Fruit fly (Drosophila melanogaster) whole organism, prepupa: ENCODE measurements around the gene Epp.

ENCODE experiments used
- Blimp-1 ChIP-seq: fragments of 200-800 bp; sonication (Bioruptor generic); optimal IDR thresholded peaks from 3 replicates; lab custom pipeline; 2017; ENCODE audit warnings: missing biosample characterization, missing genetic modification characterization, mild to moderate bottlenecking, moderate library complexity, missing genetic modification reagents
- CG10631 ChIP-seq: fragments of 200-800 bp; sonication (Bioruptor generic); optimal IDR thresholded peaks from 2 replicates; lab custom pipeline; 2016; ENCODE audit warnings: missing biosample characterization, missing genetic modification characterization
- CG10669 ChIP-seq: fragments of 200-800 bp; sonication (Bioruptor generic); optimal IDR thresholded peaks from 3 replicates; lab custom pipeline; 2018; ENCODE audit warnings: missing biosample characterization, mild to moderate bottlenecking, missing genetic modification characterization, moderate library complexity
- CG11902 ChIP-seq: fragments of 200-800 bp; sonication (Bioruptor generic); optimal IDR thresholded peaks from 3 replicates; lab custom pipeline; 2016; ENCODE audit warnings: missing biosample characterization, missing genetic modification characterization
- CG15336 ChIP-seq: fragments of 200-800 bp; sonication (Bioruptor generic); IDR thresholded peaks from 2 replicates; pipeline ENCODE4 v1.3.6; 2022; ENCODE audit warnings: missing biosample characterization, missing genetic modification characterization
- CG1621 ChIP-seq: fragments of 200-800 bp; sonication (Bioruptor generic); optimal IDR thresholded peaks from 3 replicates; lab custom pipeline; 2018; ENCODE audit warnings: missing biosample characterization, mild to moderate bottlenecking, missing genetic modification characterization
- CG16779 ChIP-seq: fragments of 200-800 bp; sonication (Bioruptor generic); optimal IDR thresholded peaks from 3 replicates; lab custom pipeline; 2017; ENCODE audit warnings: missing biosample characterization, mild to moderate bottlenecking, missing genetic modification characterization
- CG31627 ChIP-seq: fragments of 200-800 bp; sonication (Bioruptor generic); optimal IDR thresholded peaks from 3 replicates; lab custom pipeline; 2016; ENCODE audit warnings: missing biosample characterization, missing genetic modification characterization
- CG32006 ChIP-seq: fragments of 200-800 bp; sonication (Bioruptor generic); optimal IDR thresholded peaks from 3 replicates; lab custom pipeline; 2017; ENCODE audit warnings: missing biosample characterization, mild to moderate bottlenecking, missing genetic modification characterization
- CG34406 ChIP-seq: fragments of 200-800 bp; sonication (Bioruptor generic); optimal IDR thresholded peaks from 3 replicates; lab custom pipeline; 2016; ENCODE audit warnings: missing biosample characterization, missing genetic modification characterization
- CG3919 ChIP-seq: fragments of 200-800 bp; sonication (Bioruptor generic); optimal IDR thresholded peaks from 3 replicates; lab custom pipeline; 2016; ENCODE audit warnings: missing biosample characterization, missing genetic modification characterization
- CG4318 ChIP-seq: fragments of 200-800 bp; sonication (Bioruptor generic); optimal IDR thresholded peaks from 3 replicates; lab custom pipeline; 2017; ENCODE audit warnings: missing biosample characterization, mild to moderate bottlenecking, missing genetic modification characterization
- CG6163 ChIP-seq: fragments of 200-800 bp; sonication (Bioruptor generic); IDR thresholded peaks from 3 replicates; pipeline ENCODE4 v1.3.6; 2022; ENCODE audit warnings: missing biosample characterization, missing genetic modification characterization
- CG6276 ChIP-seq: fragments of 200-800 bp; sonication (Bioruptor generic); optimal IDR thresholded peaks from 2 replicates; lab custom pipeline; 2017; ENCODE audit warnings: missing biosample characterization, mild to moderate bottlenecking, missing genetic modification characterization
- CG6792 ChIP-seq: fragments of 200-800 bp; sonication (Bioruptor generic); optimal IDR thresholded peaks from 3 replicates; lab custom pipeline; 2016; ENCODE audit warnings: missing biosample characterization, missing genetic modification characterization
- CG6808 ChIP-seq: fragments of 200-800 bp; sonication (Bioruptor generic); optimal IDR thresholded peaks from 3 replicates; lab custom pipeline; 2017; ENCODE audit warnings: missing biosample characterization, missing genetic modification characterization, mild to moderate bottlenecking, moderate library complexity, missing genetic modification reagents
- CG6854 ChIP-seq: fragments of 200-800 bp; sonication (Bioruptor generic); optimal IDR thresholded peaks from 2 replicates; lab custom pipeline; 2017; ENCODE audit warnings: missing biosample characterization, mild to moderate bottlenecking, missing genetic modification characterization
- CG7368 ChIP-seq: fragments of 200-800 bp; sonication (Bioruptor generic); optimal IDR thresholded peaks from 3 replicates; lab custom pipeline; 2016; ENCODE audit warnings: missing biosample characterization, missing genetic modification characterization
- CG8119 ChIP-seq: fragments of 200-800 bp; sonication (Bioruptor generic); IDR thresholded peaks from 3 replicates; pipeline ENCODE4 v1.3.6; 2022; ENCODE audit warnings: missing biosample characterization, missing genetic modification characterization
- CG8319 ChIP-seq: fragments of 200-800 bp; sonication (Bioruptor generic); optimal IDR thresholded peaks from 3 replicates; lab custom pipeline; 2016; ENCODE audit warnings: missing biosample characterization, missing genetic modification characterization
- CG9139 ChIP-seq: fragments of 200-800 bp; sonication (Bioruptor generic); optimal IDR thresholded peaks from 3 replicates; lab custom pipeline; 2017; ENCODE audit warnings: missing biosample characterization, mild to moderate bottlenecking, missing genetic modification characterization
- Eip75B ChIP-seq: fragments of 200-800 bp; sonication (Bioruptor generic); optimal IDR thresholded peaks from 3 replicates; lab custom pipeline; 2016; ENCODE audit warnings: missing biosample characterization, missing genetic modification characterization
- Eip78C ChIP-seq: fragments of 200-800 bp; sonication (Bioruptor generic); peaks from one replicate; lab custom pipeline; 2016; ENCODE audit warnings: missing biosample characterization, missing genetic modification characterization
- Eip93F ChIP-seq: fragments of 200-800 bp; sonication (Bioruptor generic); optimal IDR thresholded peaks from 2 replicates; lab custom pipeline; 2016; ENCODE audit warnings: missing biosample characterization, mild to moderate bottlenecking, missing genetic modification characterization
- Ets21C ChIP-seq: fragments of 200-800 bp; sonication (Bioruptor generic); optimal IDR thresholded peaks from 3 replicates; lab custom pipeline; 2016; ENCODE audit warnings: missing biosample characterization, missing genetic modification characterization
- Ets96B ChIP-seq: fragments of 200-800 bp; optimal IDR thresholded peaks from 2 replicates; lab custom pipeline; 2019; ENCODE audit warnings: missing biosample characterization, mild to moderate bottlenecking, missing genetic modification characterization, moderate library complexity
- Hr39 ChIP-seq: fragments of 200-800 bp; sonication (Bioruptor generic); optimal IDR thresholded peaks from 2 replicates; lab custom pipeline; 2016; ENCODE audit warnings: missing biosample characterization, missing genetic modification characterization
- Hr4 ChIP-seq: fragments of 200-800 bp; sonication (Bioruptor generic); optimal IDR thresholded peaks from 3 replicates; lab custom pipeline; 2016; ENCODE audit warnings: missing biosample characterization, missing genetic modification characterization
- Lpt ChIP-seq: fragments of 200-800 bp; sonication (Bioruptor generic); optimal IDR thresholded peaks from 3 replicates; lab custom pipeline; 2016; ENCODE audit warnings: missing biosample characterization, missing genetic modification characterization
- Met ChIP-seq: fragments of 200-800 bp; sonication (Bioruptor generic); optimal IDR thresholded peaks from 3 replicates; lab custom pipeline; 2016; ENCODE audit warnings: missing biosample characterization, missing genetic modification characterization
- OdsH ChIP-seq: fragments of 200-800 bp; sonication (Bioruptor generic); optimal IDR thresholded peaks from 3 replicates; lab custom pipeline; 2016; ENCODE audit warnings: missing biosample characterization, missing genetic modification characterization
- Sox102F ChIP-seq: fragments of 200-800 bp; sonication (Bioruptor generic); optimal IDR thresholded peaks from 2 replicates; lab custom pipeline; 2016; ENCODE audit warnings: missing biosample characterization, mild to moderate bottlenecking, missing genetic modification characterization
- Sox14 ChIP-seq: fragments of 200-800 bp; sonication (Bioruptor generic); optimal IDR thresholded peaks from 3 replicates; lab custom pipeline; 2016; ENCODE audit warnings: missing biosample characterization, missing genetic modification characterization
- achi ChIP-seq: fragments of 200-800 bp; sonication (Bioruptor generic); optimal IDR thresholded peaks from 3 replicates; lab custom pipeline; 2016; ENCODE audit warnings: missing biosample characterization, missing genetic modification characterization
- cyc ChIP-seq: fragments of 200-800 bp; sonication (Bioruptor generic); optimal IDR thresholded peaks from 3 replicates; lab custom pipeline; 2016; ENCODE audit warnings: missing biosample characterization, missing genetic modification characterization
- dac ChIP-seq: fragments of 200-800 bp; sonication (Bioruptor generic); optimal IDR thresholded peaks from 2 replicates; lab custom pipeline; 2017; ENCODE audit warnings: missing biosample characterization, mild to moderate bottlenecking, missing genetic modification characterization
- dsx ChIP-seq: fragments of 200-800 bp; optimal IDR thresholded peaks from 3 replicates; lab custom pipeline; 2019; ENCODE audit warnings: missing biosample characterization, mild to moderate bottlenecking, missing genetic modification characterization, moderate library complexity; ENCODE audit not compliant: poor library complexity, severe bottlenecking
- eg ChIP-seq: fragments of 200-800 bp; sonication (Bioruptor generic); IDR thresholded peaks from 3 replicates; pipeline ENCODE4 v1.3.6; 2022; ENCODE audit warnings: missing biosample characterization, missing genetic modification characterization
- esn ChIP-seq: fragments of 200-800 bp; sonication (Bioruptor generic); optimal IDR thresholded peaks from 2 replicates; lab custom pipeline; 2016; ENCODE audit warnings: missing biosample characterization, mild to moderate bottlenecking, missing genetic modification characterization, moderate library complexity
- net ChIP-seq: fragments of 200-800 bp; sonication (Bioruptor generic); optimal IDR thresholded peaks from 3 replicates; lab custom pipeline; 2016; ENCODE audit warnings: missing biosample characterization, missing genetic modification characterization
- spab ChIP-seq: fragments of 200-800 bp; sonication (Bioruptor generic); optimal IDR thresholded peaks from 2 replicates; lab custom pipeline; 2017; ENCODE audit warnings: missing biosample characterization, mild to moderate bottlenecking, missing genetic modification characterization, missing genetic modification reagents
- svp ChIP-seq: fragments of 200-800 bp; sonication (Bioruptor generic); peaks from one replicate; lab custom pipeline; 2016; ENCODE audit warnings: missing biosample characterization, missing genetic modification characterization
- topi ChIP-seq: fragments of 200-800 bp; sonication (Bioruptor generic); optimal IDR thresholded peaks from 3 replicates; lab custom pipeline; 2016; ENCODE audit warnings: missing biosample characterization, missing genetic modification characterization

Gene Epp

DNA sequence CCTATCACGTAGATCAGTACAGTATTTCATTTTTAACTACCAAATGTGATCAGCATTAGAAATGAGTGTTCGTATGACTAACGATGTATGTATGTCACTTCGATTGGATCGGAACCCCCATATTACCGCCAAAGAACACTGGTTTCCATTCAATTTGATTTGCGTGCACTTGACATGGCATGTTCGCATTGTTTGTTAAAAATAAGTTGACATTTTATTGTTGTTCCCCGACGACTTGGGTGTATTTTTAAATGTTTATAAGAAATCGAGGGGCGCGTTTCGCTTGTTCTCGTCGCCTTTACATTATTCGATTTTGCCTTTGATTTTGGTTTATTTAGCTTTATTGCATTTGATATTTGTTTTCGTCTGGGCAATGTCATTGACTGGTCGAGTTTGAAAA, 22.7 kb upstream of the Epp start:
- TF ChIP-seq CG10669 (no peak), CG4318 (GFP tag; lab: Kevin White, UChicago) (no peak), Hr4 (GFP tag; lab: Kevin White, UChicago) (no peak), Ets21C (GFP tag; lab: Kevin White, UChicago) (no peak)

DNA sequence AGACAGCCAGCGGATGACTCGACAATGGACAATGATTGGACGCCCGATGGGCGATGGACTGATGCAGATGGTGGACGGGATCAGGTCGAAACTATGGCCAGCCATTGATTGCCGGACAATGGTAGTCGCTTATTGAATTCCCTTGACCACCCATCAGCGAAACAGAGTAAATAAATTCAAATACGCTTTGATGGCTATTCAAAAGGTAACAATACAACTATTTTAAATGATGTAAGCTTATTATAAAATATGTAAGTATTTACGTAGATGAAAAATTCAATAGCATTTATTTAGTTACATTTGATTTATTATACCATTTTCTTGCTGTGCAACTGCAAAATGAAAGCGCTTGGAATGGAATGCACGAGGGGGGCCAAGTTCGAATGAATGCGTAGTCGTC, 21.9 kb upstream of the Epp start:
- TF ChIP-seq esn, result peak; percentile 10
- no peak for TF ChIP-seq dac (GFP tag; lab: Kevin White, UChicago)
- no peak for TF ChIP-seq net (GFP tag; lab: Kevin White, UChicago)
- TF ChIP-seq Ets96B, result peak; percentile 6
- no peak for TF ChIP-seq cyc (GFP tag; lab: Kevin White, UChicago)
- peak; percentile 10 for TF ChIP-seq dsx
- TF ChIP-seq CG6808, result no peak
- TF ChIP-seq eg (GFP tag; lab: Robert Waterston, UW), result 0 out of 3 replicates have a peak, but pooled peaks have one; percentile 14
- no peak for TF ChIP-seq CG7368 (GFP tag; lab: Kevin White, UChicago)
- TF ChIP-seq Sox102F (GFP tag; lab: Kevin White, UChicago), result no peak
- TF ChIP-seq Met (GFP tag; lab: Kevin White, UChicago), result no peak
- TF ChIP-seq CG6163 (GFP tag; lab: Robert Waterston, UW), result peak; percentile 15; the same call in 1 of the 3 replicates
- no peak for TF ChIP-seq OdsH (GFP tag; lab: Kevin White, UChicago)
- TF ChIP-seq spab (GFP tag; lab: Kevin White, UChicago), result no peak
- TF ChIP-seq Hr39, result no peak
- peak; percentile 83 for TF ChIP-seq Eip78C (GFP tag; lab: Kevin White, UChicago)
- TF ChIP-seq CG10631 (GFP tag; lab: Kevin White, UChicago), result peak; percentile 11
- TF ChIP-seq CG31627, result no peak
- TF ChIP-seq Eip75B (GFP tag; lab: Kevin White, UChicago), result peak; percentile 10
- peak; percentile 13 for TF ChIP-seq CG34406 (GFP tag; lab: Kevin White, UChicago)
- 0 out of 2 replicates have a peak, but pooled peaks have one; percentile 19 for TF ChIP-seq CG15336
- TF ChIP-seq CG9139 (GFP tag; lab: Kevin White, UChicago), result no peak
- no peak for TF ChIP-seq Blimp-1 (GFP tag; lab: Kevin White, UChicago)
- no peak for TF ChIP-seq Ets21C (GFP tag; lab: Kevin White, UChicago)
- no peak for TF ChIP-seq CG8319 (GFP tag; lab: Kevin White, UChicago)
- 0 out of 3 replicates have a peak, but pooled peaks have one; percentile 25 for TF ChIP-seq CG8119
- peak; percentile 17 for TF ChIP-seq CG32006 (GFP tag; lab: Kevin White, UChicago)
- TF ChIP-seq svp (GFP tag; lab: Kevin White, UChicago), result peak; percentile 51
- TF ChIP-seq CG6854 (GFP tag; lab: Kevin White, UChicago), result no peak
- TF ChIP-seq CG3919 (GFP tag; lab: Kevin White, UChicago), result no peak
- no peak for TF ChIP-seq CG16779

DNA sequence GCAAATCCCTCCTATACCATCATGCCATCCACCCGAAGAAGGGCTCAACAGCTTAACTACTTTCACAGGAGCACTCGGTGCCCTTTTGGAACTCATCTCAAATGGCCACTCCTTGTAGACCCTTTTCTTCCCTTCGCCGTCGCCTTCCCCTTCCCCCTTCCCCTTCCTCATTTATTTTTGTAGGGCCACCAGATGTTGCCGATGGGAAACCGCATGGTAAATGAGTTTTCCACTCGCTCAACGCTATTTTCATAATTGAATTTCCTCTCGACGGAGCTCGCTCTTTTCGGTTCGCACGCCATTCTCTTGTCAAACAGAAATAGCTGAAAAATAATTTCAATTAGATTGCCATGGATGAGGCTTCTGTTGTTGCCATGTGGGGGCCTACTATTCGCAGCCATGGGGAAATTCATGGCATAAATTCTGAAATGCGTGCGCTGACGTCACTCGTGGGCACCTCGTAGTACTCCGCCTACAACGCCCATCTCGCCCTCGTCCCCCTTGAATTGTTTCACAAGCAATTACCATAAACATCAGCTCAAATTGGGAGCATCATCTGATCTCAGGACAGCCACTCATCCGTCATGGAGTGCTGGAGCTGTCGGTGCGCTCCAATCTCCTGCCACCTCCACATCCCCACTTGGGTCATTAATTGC, 19.4 kb upstream of the Epp start:
- TF ChIP-seq CG31627 (no peak), svp (GFP tag; lab: Kevin White, UChicago) (no peak)

DNA sequence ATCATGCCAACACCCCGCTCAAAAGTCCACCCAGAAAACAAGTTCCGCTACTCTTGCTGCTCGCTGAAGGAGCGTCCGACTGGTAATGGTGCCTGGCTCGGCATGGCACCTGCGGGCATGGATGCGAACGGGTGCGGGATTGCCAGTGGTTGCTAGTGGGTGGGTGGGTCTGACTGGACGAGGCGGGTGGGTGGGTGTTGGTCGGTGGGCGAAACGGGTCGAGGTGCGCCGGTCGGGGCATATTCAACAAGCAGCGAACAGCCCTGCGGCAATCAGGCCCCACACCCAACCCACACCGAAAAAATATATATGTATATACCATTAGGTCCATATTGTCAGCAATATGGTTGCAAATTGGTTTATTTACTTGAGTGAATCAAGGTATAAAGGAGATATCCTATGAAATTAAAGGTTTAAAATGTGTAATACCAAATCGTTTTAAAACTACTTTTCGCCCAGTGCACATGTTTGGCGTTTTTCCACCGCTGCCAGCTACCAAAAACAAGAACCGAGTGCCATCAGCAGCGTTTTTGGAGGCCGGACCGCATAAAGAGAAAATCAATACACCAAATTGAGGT, 18.0 kb upstream of the Epp start:
- peak; percentile 25 for TF ChIP-seq CG7368 (GFP tag; lab: Kevin White, UChicago)
- TF ChIP-seq CG11902 (GFP tag; lab: Kevin White, UChicago), result no peak
- TF ChIP-seq Lpt (GFP tag; lab: Kevin White, UChicago), result peak; percentile 26
- no peak for TF ChIP-seq Eip93F
- TF ChIP-seq CG1621, result no peak
- TF ChIP-seq achi, result peak; percentile 44
- peak; percentile 46 for TF ChIP-seq cyc (GFP tag; lab: Kevin White, UChicago)
- TF ChIP-seq svp (GFP tag; lab: Kevin White, UChicago), result peak; percentile 73
- peak; percentile 25 for TF ChIP-seq Sox14
- peak; percentile 72 for TF ChIP-seq CG32006 (GFP tag; lab: Kevin White, UChicago)
- TF ChIP-seq CG31627, result peak; percentile 42
- TF ChIP-seq OdsH (GFP tag; lab: Kevin White, UChicago), result peak; percentile 60
- TF ChIP-seq CG10669, result peak; percentile 5
- peak; percentile 82 for TF ChIP-seq Eip78C (GFP tag; lab: Kevin White, UChicago)
- peak; percentile 42 for TF ChIP-seq topi (GFP tag; lab: Kevin White, UChicago)
- TF ChIP-seq eg (GFP tag; lab: Robert Waterston, UW), result peak; percentile 80
- TF ChIP-seq CG6792, result peak; percentile 18
- peak; percentile 74 for TF ChIP-seq CG6163 (GFP tag; lab: Robert Waterston, UW)
- TF ChIP-seq Hr4 (GFP tag; lab: Kevin White, UChicago), result peak; percentile 59
- TF ChIP-seq Sox102F (GFP tag; lab: Kevin White, UChicago), result peak; percentile 48
- TF ChIP-seq CG3919 (GFP tag; lab: Kevin White, UChicago), result peak; percentile 49
- TF ChIP-seq CG15336, result peak; percentile 55
- TF ChIP-seq CG6808, result no peak
- no peak for TF ChIP-seq CG8319 (GFP tag; lab: Kevin White, UChicago)
- TF ChIP-seq CG6276 (GFP tag; lab: Kevin White, UChicago), result peak; percentile 62
